Worm (Caenorhabditis elegans) whole organism, L2 larva: ENCODE results near the gene ipp-5.
A peak's percentile ranks its signal among the peaks of the same experiment; 100 is the strongest.

Experiments
- C34F6.9 ChIP-seq: fragments of 150-350 bp; optimal IDR thresholded peaks from 2 replicates; lab custom pipeline; 2014; ENCODE audit warnings: missing biosample characterization, missing genetic modification characterization
- F13H6.1 ChIP-seq: sonication (generic microtip); optimal IDR thresholded peaks from 2 replicates; lab custom pipeline; 2016; ENCODE audit warnings: missing genetic modification characterization, missing compliant biosample characterization
- R02D3.7 ChIP-seq: fragments of 150-350 bp; optimal IDR thresholded peaks from 2 replicates; lab custom pipeline; 2014; ENCODE audit warnings: missing biosample characterization, missing genetic modification characterization
- aly-2 ChIP-seq: fragments of 150-350 bp; optimal IDR thresholded peaks from 2 replicates; lab custom pipeline; 2014; ENCODE audit warnings: missing biosample characterization, missing genetic modification characterization
- blmp-1 ChIP-seq: sonication (generic microtip); optimal IDR thresholded peaks from 2 replicates; lab custom pipeline; 2017; ENCODE audit warnings: missing genetic modification characterization, mild to moderate bottlenecking, missing compliant biosample characterization, antibody characterized with exemption, moderate library complexity; ENCODE audit not compliant: insufficient read depth
- ceh-82 ChIP-seq: fragments of 150-350 bp; optimal IDR thresholded peaks from 2 replicates; lab custom pipeline; 2014; ENCODE audit warnings: missing biosample characterization, missing genetic modification characterization
- dmd-4 ChIP-seq: sonication (generic microtip); optimal IDR thresholded peaks from 2 replicates; lab custom pipeline; 2017; ENCODE audit warnings: missing biosample characterization, missing genetic modification characterization
- lin-11 ChIP-seq: fragments of 150-350 bp; sonication (generic microtip); optimal IDR thresholded peaks from 2 replicates; lab custom pipeline; 2014; ENCODE audit warnings: missing biosample characterization, missing genetic modification characterization, inconsistent platforms, mixed read lengths
- lin-39 ChIP-seq: fragments of 150-350 bp; optimal IDR thresholded peaks from 2 replicates; lab custom pipeline; 2014; ENCODE audit warnings: missing biosample characterization, missing genetic modification reagents, missing genetic modification characterization
- lsy-2 ChIP-seq, 2 experiments: fragments of 150-350 bp in 1 of 2; sonication (generic microtip) in 1 of 2; optimal IDR thresholded peaks; 2 replicates each; lab custom pipeline; 2014 to 2017; ENCODE audit warnings: missing biosample characterization in 2 of 2, missing genetic modification characterization in 2 of 2
- mab-5 ChIP-seq: fragments of 150-350 bp; optimal IDR thresholded peaks from 2 replicates; lab custom pipeline; 2014; ENCODE audit warnings: missing biosample characterization, missing genetic modification characterization
- mbf-1 ChIP-seq: sonication (generic microtip); optimal IDR thresholded peaks from 2 replicates; lab custom pipeline; 2017; ENCODE audit warnings: missing biosample characterization, missing genetic modification characterization
- nhr-11 ChIP-seq: fragments of 150-350 bp; optimal IDR thresholded peaks from 2 replicates; lab custom pipeline; 2014; ENCODE audit warnings: missing biosample characterization, missing genetic modification characterization
- nhr-21 ChIP-seq: fragments of 150-350 bp; optimal IDR thresholded peaks from 2 replicates; lab custom pipeline; 2014; ENCODE audit warnings: missing biosample characterization, missing genetic modification characterization
- nhr-23 ChIP-seq: fragments of 150-350 bp; optimal IDR thresholded peaks from 2 replicates; lab custom pipeline; 2014; ENCODE audit warnings: missing biosample characterization, missing genetic modification reagents, missing genetic modification characterization
- nhr-25 ChIP-seq: fragments of 150-350 bp; sonication (generic microtip); optimal IDR thresholded peaks from 3 replicates; lab custom pipeline; 2014; ENCODE audit warnings: missing biosample characterization, missing genetic modification characterization
- nhr-6 ChIP-seq: fragments of 150-350 bp; optimal IDR thresholded peaks from 2 replicates; lab custom pipeline; 2014; ENCODE audit warnings: missing biosample characterization, missing genetic modification characterization
- nhr-77 ChIP-seq: fragments of 150-350 bp; optimal IDR thresholded peaks from 2 replicates; lab custom pipeline; 2014; ENCODE audit warnings: missing biosample characterization, missing genetic modification characterization
- peb-1 ChIP-seq: fragments of 150-350 bp; optimal IDR thresholded peaks from 2 replicates; lab custom pipeline; 2014; ENCODE audit warnings: missing biosample characterization, missing genetic modification characterization
- sem-4 ChIP-seq: fragments of 150-350 bp; optimal IDR thresholded peaks from 2 replicates; lab custom pipeline; 2014; ENCODE audit warnings: missing biosample characterization, missing genetic modification reagents, missing genetic modification characterization
- sma-3 ChIP-seq: sonication (generic microtip); optimal IDR thresholded peaks from 2 replicates; lab custom pipeline; 2016; ENCODE audit warnings: missing genetic modification reagents, missing genetic modification characterization, missing compliant biosample characterization
- sma-9 ChIP-seq, 2 experiments: fragments of 150-350 bp in 1 of 2; sonication (generic microtip) in 1 of 2; optimal IDR thresholded peaks; 2 replicates each; lab custom pipeline; 2014 to 2016; ENCODE audit warnings: missing genetic modification characterization in 2 of 2, mild to moderate bottlenecking in 1 of 2, missing biosample characterization in 1 of 2, missing compliant biosample characterization in 1 of 2, missing genetic modification reagents in 1 of 2, moderate library complexity in 1 of 2
- snpc-4 ChIP-seq: fragments of 150-350 bp; optimal IDR thresholded peaks from 2 replicates; lab custom pipeline; 2014; ENCODE audit warnings: missing biosample characterization, missing genetic modification characterization
- unc-39 ChIP-seq: fragments of 150-350 bp; optimal IDR thresholded peaks from 2 replicates; lab custom pipeline; 2014; ENCODE audit warnings: missing biosample characterization, missing genetic modification characterization
- unc-55 ChIP-seq: fragments of 150-350 bp; sonication (generic microtip); optimal IDR thresholded peaks from 3 replicates; lab custom pipeline; 2014; ENCODE audit warnings: missing biosample characterization, missing genetic modification reagents, missing genetic modification characterization
- zag-1 ChIP-seq: fragments of 150-350 bp; optimal IDR thresholded peaks from 2 replicates; lab custom pipeline; 2014; ENCODE audit warnings: missing biosample characterization, missing genetic modification characterization
- ztf-1 ChIP-seq: fragments of 200-800 bp; sonication (Bioruptor generic); conservative IDR thresholded peaks from 2 replicates; pipeline ENCODE4 v1.3.6; 2022; ENCODE audit warnings: missing genetic modification characterization, missing compliant biosample characterization
- ztf-11 ChIP-seq: sonication (generic microtip); optimal IDR thresholded peaks from 2 replicates; lab custom pipeline; 2017; ENCODE audit warnings: missing biosample characterization, missing genetic modification characterization
- ztf-4 ChIP-seq: fragments of 150-350 bp; optimal IDR thresholded peaks from 2 replicates; lab custom pipeline; 2014; ENCODE audit warnings: missing biosample characterization, missing genetic modification characterization

ipp-5 gene

ce11 chrX:6001432-6001831, 29.8 kb upstream of the ipp-5 start, which contains the start of gene F22F4.4:
Gene F22F4.4, minus strand, starts transcription at chrX:6001532.
- TF ChIP-seq ceh-82: no peak
- no peak for TF ChIP-seq nhr-6
- TF ChIP-seq ztf-11 (tag; lab: Kevin White, UChicago): no peak
- no peak for TF ChIP-seq nhr-11 (tag; lab: Kevin White, UChicago)
- TF ChIP-seq lsy-2 (tag; optimal IDR thresholded peaks at IDR 0.05; lab: Kevin White, UChicago): no peak
- TF ChIP-seq unc-39 (tag; lab: Kevin White, UChicago): no peak
- no peak for TF ChIP-seq ztf-1 (GFP tag; lab: Robert Waterston, UW)
- no peak for TF ChIP-seq nhr-23
- no peak for TF ChIP-seq R02D3.7
- no peak for TF ChIP-seq blmp-1

- no peak for TF ChIP-seq nhr-25 (tag; lab: Kevin White, UChicago)
- TF ChIP-seq nhr-21 (tag; lab: Kevin White, UChicago): no peak
- TF ChIP-seq mbf-1 (tag; lab: Kevin White, UChicago): no peak
- TF ChIP-seq C34F6.9 (tag; lab: Kevin White, UChicago): no peak
These were observed 28.8 kb upstream of the ipp-5 start for ce11 chrX:6002479-6002878.

ce11 chrX:6003853-6004252, 27.4 kb upstream of the ipp-5 start, which contains the start of gene sups-1:
Gene sups-1, plus strand, starts transcription at chrX:6004153.
- TF ChIP-seq sma-9 (GFP tag; optimal IDR thresholded peaks at IDR 0.05; lab: Kevin White, UChicago) (no peak), sma-9 (tag; optimal IDR thresholded peaks at IDR 0.05; lab: Kevin White, UChicago) (no peak), nhr-11 (tag; lab: Kevin White, UChicago) (no peak), lin-11 (tag; lab: Kevin White, UChicago) (no peak), zag-1 (tag; lab: Kevin White, UChicago) (no peak)
- TF ChIP-seq, all 48 proteins: peak for 0

ce11 chrX:6004315-6004714, 27.0 kb upstream of the ipp-5 start:
- TF ChIP-seq nhr-77 (tag; lab: Kevin White, UChicago) (no peak), nhr-21 (tag; lab: Kevin White, UChicago) (peak; percentile 7), sem-4 (tag; lab: Kevin White, UChicago) (no peak), blmp-1 (peak; percentile 47), R02D3.7 (no peak), nhr-6 (no peak), snpc-4 (tag; lab: Kevin White, UChicago) (no peak), F13H6.1 (tag; lab: Kevin White, UChicago) (no peak), ztf-11 (tag; lab: Kevin White, UChicago) (no peak), lin-11 (tag; lab: Kevin White, UChicago) (no peak), peb-1 (tag; lab: Kevin White, UChicago) (no peak)
- TF ChIP-seq, all 48 proteins: peak for 2

DNA sequence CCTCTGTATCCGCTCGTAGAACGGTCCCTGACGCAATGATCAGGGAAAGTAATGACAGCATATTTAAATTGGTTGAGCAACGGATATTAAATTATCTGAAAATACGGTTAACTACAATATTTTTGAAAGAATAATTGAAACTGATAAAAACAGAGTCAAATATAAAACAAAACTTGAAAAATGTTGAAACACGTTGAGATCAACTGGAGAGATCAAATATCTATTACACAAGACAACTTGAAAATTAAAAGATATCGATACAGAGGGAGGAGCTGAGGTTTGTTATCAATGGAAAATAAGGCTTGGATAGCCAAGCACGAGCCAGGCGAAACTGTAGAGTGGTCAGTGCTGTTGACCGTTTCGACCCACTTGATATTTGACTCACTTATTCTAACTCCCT, 20.7 kb upstream of the ipp-5 start, which contains the start of gene C09B8.3:
Gene C09B8.3 (minus strand): TSS at position 101 of the 400 bp plus-strand sequence.
- TF ChIP-seq ztf-4 (tag; lab: Kevin White, UChicago) (no peak), dmd-4 (tag; lab: Kevin White, UChicago) (no peak), sma-3 (GFP tag; lab: Kevin White, UChicago) (no peak), sma-9 (GFP tag; optimal IDR thresholded peaks at IDR 0.05; lab: Kevin White, UChicago) (no peak), sma-9 (tag; optimal IDR thresholded peaks at IDR 0.05; lab: Kevin White, UChicago) (no peak), unc-55 (GFP tag; lab: Kevin White, UChicago) (no peak), blmp-1 (no peak), peb-1 (tag; lab: Kevin White, UChicago) (no peak), nhr-77 (tag; lab: Kevin White, UChicago) (no peak), mab-5 (tag; lab: Kevin White, UChicago) (no peak), aly-2 (tag; lab: Kevin White, UChicago) (no peak), lin-39 (tag; lab: Kevin White, UChicago) (no peak), snpc-4 (tag; lab: Kevin White, UChicago) (no peak)

DNA sequence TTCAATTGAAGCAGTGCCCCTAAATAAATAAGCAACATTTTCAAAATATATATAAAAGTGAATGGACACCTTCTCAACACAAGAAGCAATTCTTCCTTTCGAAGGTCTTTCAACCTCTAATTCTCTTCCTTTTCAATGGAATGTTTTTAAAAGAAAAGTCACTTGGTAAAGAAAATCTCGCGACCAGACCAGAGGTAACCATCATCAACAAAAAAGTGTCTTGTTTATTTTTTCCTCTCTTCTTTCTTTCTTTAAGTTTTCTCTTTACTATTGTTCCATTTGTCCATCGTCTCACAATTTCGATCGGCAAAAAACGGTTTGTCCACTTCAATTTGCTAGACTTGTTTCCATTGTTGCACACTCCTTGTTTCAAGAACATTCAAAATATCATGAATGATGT, 16.2 kb upstream of the ipp-5 start, which contains the start of gene C09B8.8:
Gene C09B8.8 (plus strand): TSS at position 397 of the 400 bp plus-strand sequence.
- TF ChIP-seq nhr-25 (tag; lab: Kevin White, UChicago) (peak; percentile 35), peb-1 (tag; lab: Kevin White, UChicago) (no peak), nhr-77 (tag; lab: Kevin White, UChicago) (no peak)
